Worm (Caenorhabditis elegans) whole organism, L1 larva: ENCODE results near the gene ZK757.2.

Source experiments
- ceh-8 ChIP-seq: fragments of 200-800 bp; sonication (Bioruptor generic); optimal IDR thresholded peaks from 2 replicates; lab custom pipeline; 2018; ENCODE audit warnings: mild to moderate bottlenecking, missing genetic modification characterization, moderate library complexity, missing compliant biosample characterization
- grh-1 ChIP-seq: fragments of 200-800 bp; sonication (Bioruptor generic); IDR thresholded peaks from 2 replicates; pipeline ENCODE4 v1.3.6; 2022; ENCODE audit warnings: missing genetic modification reagents, missing genetic modification characterization, missing compliant biosample characterization
- isw-1 ChIP-seq: fragments of 200-800 bp; sonication (Bioruptor generic); IDR thresholded peaks from 2 replicates; pipeline ENCODE4 v1.3.6; 2022; ENCODE audit warnings: missing genetic modification characterization, missing compliant biosample characterization
- lin-35 ChIP-seq, 2 experiments: fragments of 150-350 bp; optimal IDR thresholded peaks; 2 replicates each; lab custom pipeline; 2014; ENCODE audit warnings: missing biosample characterization in 2 of 2, missing genetic modification characterization in 2 of 2, missing genetic modification reagents in 2 of 2
- mdl-1 ChIP-seq, 2 experiments: fragments of 150-350 bp; optimal IDR thresholded peaks; 2 replicates each; lab custom pipeline; 2014 to 2017; ENCODE audit warnings: missing biosample characterization in 2 of 2, missing genetic modification characterization in 2 of 2, inconsistent platforms in 1 of 2
- mef-2 ChIP-seq: fragments of 150-350 bp; optimal IDR thresholded peaks from 2 replicates; lab custom pipeline; 2014; ENCODE audit warnings: missing biosample characterization, missing genetic modification characterization
- nhr-28 ChIP-seq: fragments of 150-350 bp; optimal IDR thresholded peaks from 2 replicates; lab custom pipeline; 2014; ENCODE audit warnings: missing biosample characterization, missing genetic modification characterization
- pqm-1 ChIP-seq: sonication (generic microtip); optimal IDR thresholded peaks from 3 replicates; lab custom pipeline; 2017; ENCODE audit warnings: missing biosample characterization, missing genetic modification characterization
- sox-4 ChIP-seq: sonication (generic microtip); optimal IDR thresholded peaks from 2 replicates; lab custom pipeline; 2016; ENCODE audit warnings: missing genetic modification characterization, missing compliant biosample characterization
- ztf-11 ChIP-seq, 2 experiments: sonication (generic microtip); optimal IDR thresholded peaks; 2 replicates each; lab custom pipeline; 2016 to 2017; ENCODE audit warnings: missing genetic modification characterization in 2 of 2, missing biosample characterization in 1 of 2, missing compliant biosample characterization in 1 of 2

ce11 chrIII:9857110-9857509, 21.6 kb downstream of the ZK757.2 start:
- TF ChIP-seq mdl-1 (tag; optimal IDR thresholded peaks at IDR 0.05; lab: Kevin White, UChicago) (no peak), sox-4 (tag; lab: Kevin White, UChicago) (no peak), lin-35 (GFP tag; optimal IDR thresholded peaks at IDR 0.05; lab: Kevin White, UChicago) (no peak), ceh-8 (GFP tag; lab: Kevin White, UChicago) (no peak), ztf-11 (tag; optimal IDR thresholded peaks at IDR 0.05; lab: Kevin White, UChicago) (no peak), nhr-28 (tag; lab: Kevin White, UChicago) (no peak), mef-2 (tag; lab: Kevin White, UChicago) (no peak), isw-1 (GFP tag; lab: Robert Waterston, UW) (no peak), grh-1 (GFP tag; lab: Robert Waterston, UW) (no peak), pqm-1 (tag; lab: Kevin White, UChicago) (no peak)
